Fruit fly (Drosophila melanogaster) whole organism: Measurements from ENCODE around the gene CG10560.

Experiments used
- CG8478 ChIP-seq: fragments of >200 bp; optimal IDR thresholded peaks from 2 replicates; lab custom pipeline; 2018; ENCODE audit warnings: inconsistent platforms
- Dll ChIP-seq: fragments of >200 bp; optimal IDR thresholded peaks from 2 replicates; lab custom pipeline; 2017
- EcR ChIP-seq, 2 experiments: fragments of >200 bp; optimal IDR thresholded peaks; 2 replicates each; lab custom pipeline; 2017; ENCODE audit warnings: missing biosample characterization in 2 of 2, missing genetic modification characterization in 2 of 2, missing genetic modification reagents in 2 of 2
- pan ChIP-seq: fragments of >200 bp; optimal IDR thresholded peaks from 2 replicates; lab custom pipeline; 2017
- psq ChIP-seq: fragments of >200 bp; optimal IDR thresholded peaks from 2 replicates; lab custom pipeline; 2017
- usp ChIP-seq: fragments of >200 bp; optimal IDR thresholded peaks from 2 replicates; lab custom pipeline; 2017; ENCODE audit warnings: missing biosample characterization, missing genetic modification characterization, mixed read lengths

Gene CG10560

DNA sequence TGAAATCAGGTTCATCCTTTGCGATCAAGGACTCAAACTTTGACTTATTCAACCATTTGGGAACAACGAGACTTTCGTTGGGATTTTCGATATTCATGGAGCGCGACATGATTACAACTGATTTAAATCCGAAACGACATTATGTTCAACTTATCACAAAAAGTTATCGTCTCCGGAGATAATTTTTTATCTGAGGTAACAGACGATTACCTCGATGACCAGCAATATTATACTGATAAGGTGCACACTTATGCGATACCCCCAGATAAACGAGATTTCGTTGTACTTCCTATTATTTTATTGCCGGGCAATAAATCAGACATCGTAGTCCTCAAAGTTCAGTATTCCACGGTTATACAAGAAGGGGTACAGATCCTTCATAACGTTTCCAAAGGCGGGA lies 22.2 kb downstream of the CG10560 start, which contains the start of gene CG31097:
Gene CG31097, minus strand, starts transcription at position 101 of the 400 bp plus-strand sequence.
- TF ChIP-seq pan (lab: Kevin White, UChicago) = no peak
- no peak for TF ChIP-seq psq (lab: Kevin White, UChicago)
- no peak for TF ChIP-seq EcR (GFP tag; optimal IDR thresholded peaks at IDR 0.05; lab: Kevin White, UChicago)
- no peak for TF ChIP-seq usp (GFP tag; lab: Kevin White, UChicago)
- TF ChIP-seq CG8478 (lab: Kevin White, UChicago) = no peak
- no peak for TF ChIP-seq Dll (lab: Kevin White, UChicago)

DNA sequence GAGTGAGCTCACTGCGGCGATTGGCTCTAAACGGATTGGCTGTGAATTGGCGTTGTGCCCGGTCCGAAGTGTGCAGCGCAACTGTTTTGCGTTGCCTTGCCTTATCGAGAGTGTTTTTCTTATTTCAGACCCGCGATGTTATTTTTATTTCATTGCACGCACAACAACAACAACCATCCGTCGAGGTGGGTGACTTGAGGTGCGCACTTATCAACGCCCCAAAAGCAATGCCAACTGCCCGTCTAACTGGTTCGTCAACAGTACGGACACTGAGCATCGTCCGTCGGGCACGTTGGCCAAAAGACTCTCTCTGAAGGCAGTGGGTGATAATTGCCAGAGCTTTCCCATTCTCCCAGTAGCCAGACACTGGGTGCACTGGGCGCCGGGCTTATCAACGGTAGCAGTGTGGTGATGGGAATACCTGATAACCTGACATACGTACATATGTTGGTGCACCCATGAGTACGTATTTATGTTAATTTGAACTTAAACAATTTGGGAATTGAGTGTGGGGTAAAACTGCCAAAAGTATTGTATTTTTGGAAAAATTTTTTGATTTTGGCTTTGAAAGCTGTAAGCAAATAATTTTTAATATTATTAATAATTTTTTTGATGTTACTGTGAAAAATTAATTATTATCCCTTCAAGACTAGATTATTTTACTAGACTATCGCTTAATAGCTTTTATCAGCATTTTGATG lies 24.4 kb downstream of the CG10560 start, which contains the start of gene CG31102:
Gene CG31102, minus strand, starts transcription at position 275 of the 701 bp plus-strand sequence.
- TF ChIP-seq Dll (lab: Kevin White, UChicago) (no peak), EcR (GFP tag; optimal IDR thresholded peaks at IDR 0.05; lab: Kevin White, UChicago) (no peak), CG8478 (lab: Kevin White, UChicago) (no peak), pan (lab: Kevin White, UChicago) (no peak), usp (GFP tag; lab: Kevin White, UChicago) (no peak), psq (lab: Kevin White, UChicago) (no peak)

DNA sequence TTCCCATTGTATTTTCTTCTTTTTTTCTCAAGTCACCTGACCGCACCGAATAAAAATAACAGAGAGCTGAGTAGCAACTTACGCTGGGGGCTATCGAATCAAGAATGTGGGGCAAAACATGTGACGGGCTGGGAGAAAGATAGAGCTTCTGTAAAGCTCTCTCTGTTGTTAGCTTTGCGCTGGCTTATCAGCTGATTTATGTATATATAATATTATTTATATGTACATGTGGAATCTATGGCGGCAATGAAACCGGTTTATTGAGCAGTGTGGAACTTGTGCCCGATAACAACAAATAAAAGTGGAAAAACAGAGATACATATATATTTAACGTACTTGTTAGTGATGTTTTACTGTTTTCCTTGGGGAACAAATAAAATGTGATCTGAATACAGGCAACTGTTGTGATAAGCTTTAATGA lies 27.0 kb downstream of the CG10560 start, which contains the start of gene CG31098:
Gene CG31098, minus strand, starts transcription at position 114 of the 421 bp plus-strand sequence.
- TF ChIP-seq Dll (lab: Kevin White, UChicago) (no peak), EcR (GFP tag; optimal IDR thresholded peaks at IDR 0.05; lab: Kevin White, UChicago) (no peak), pan (lab: Kevin White, UChicago) (no peak), psq (lab: Kevin White, UChicago) (no peak), CG8478 (lab: Kevin White, UChicago) (no peak), usp (GFP tag; lab: Kevin White, UChicago) (no peak)

DNA sequence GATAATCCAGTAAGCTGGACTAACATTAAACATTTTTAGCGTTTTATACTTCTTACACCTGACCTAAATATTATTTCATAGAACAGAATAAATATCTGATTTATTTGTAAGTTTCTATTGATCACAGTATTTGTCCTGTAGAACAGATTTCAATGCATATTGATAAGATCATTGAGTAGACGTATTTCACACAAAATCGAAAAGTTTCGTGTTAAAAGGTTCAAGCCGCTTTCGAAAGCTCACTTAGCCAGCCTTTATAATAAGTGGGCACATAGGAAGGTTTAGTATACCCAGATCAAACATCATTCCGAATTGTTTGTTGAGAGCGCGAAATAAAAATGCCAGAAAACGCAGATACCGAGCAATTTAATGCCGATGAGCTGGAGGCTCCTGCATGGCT lies 30.3 kb downstream of the CG10560 start, which contains the start of gene CG11893:
Gene CG11893, plus strand, starts transcription at position 301 of the 400 bp plus-strand sequence.
- TF ChIP-seq Dll (lab: Kevin White, UChicago) (no peak), usp (GFP tag; lab: Kevin White, UChicago) (no peak), psq (lab: Kevin White, UChicago) (no peak), pan (lab: Kevin White, UChicago) (no peak), EcR (GFP tag; optimal IDR thresholded peaks at IDR 0.05; lab: Kevin White, UChicago) (no peak), CG8478 (lab: Kevin White, UChicago) (no peak)

DNA sequence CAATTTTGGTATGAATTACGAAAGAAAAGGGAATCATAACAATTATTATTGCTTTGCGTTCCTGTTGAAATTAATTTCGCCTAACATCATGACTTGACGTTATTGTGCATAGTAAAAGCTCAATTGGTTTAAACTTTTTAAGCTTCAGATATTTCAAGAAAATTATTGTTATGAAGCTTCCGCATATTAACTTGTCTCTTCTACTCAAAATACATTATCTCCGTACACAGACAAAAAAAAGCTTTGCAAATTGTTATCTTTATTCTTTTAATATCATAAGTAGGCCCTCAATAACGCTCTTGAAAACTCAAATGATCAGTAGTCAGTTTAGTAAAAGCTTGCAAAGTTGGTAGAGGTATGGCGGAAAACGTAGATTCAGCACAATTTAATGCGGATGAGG lies 32.8 kb downstream of the CG10560 start, which contains the start of gene CG13658:
Gene CG13658, plus strand, starts transcription at position 347 of the 400 bp plus-strand sequence.
- no peak for TF ChIP-seq CG8478 (lab: Kevin White, UChicago)
- TF ChIP-seq EcR (GFP tag; optimal IDR thresholded peaks at IDR 0.05; lab: Kevin White, UChicago) = no peak
- no peak for TF ChIP-seq usp (GFP tag; lab: Kevin White, UChicago)
- TF ChIP-seq Dll (lab: Kevin White, UChicago) = no peak
- TF ChIP-seq pan (lab: Kevin White, UChicago) = no peak
- no peak for TF ChIP-seq psq (lab: Kevin White, UChicago)

- TF ChIP-seq EcR (GFP tag; optimal IDR thresholded peaks at IDR 0.05; lab: Kevin White, UChicago) = no peak
- TF ChIP-seq usp (GFP tag; lab: Kevin White, UChicago) = no peak
- TF ChIP-seq pan (lab: Kevin White, UChicago) = no peak
- TF ChIP-seq CG8478 (lab: Kevin White, UChicago) = no peak
- no peak for TF ChIP-seq Dll (lab: Kevin White, UChicago)
- TF ChIP-seq psq (lab: Kevin White, UChicago) = no peak
Observed at dm6 chr3R:25285173-25285572, 34.7 kb downstream of the CG10560 start, which contains the start of gene CG31104. Gene CG31104, plus strand, starts transcription at chr3R:25285473.

DNA sequence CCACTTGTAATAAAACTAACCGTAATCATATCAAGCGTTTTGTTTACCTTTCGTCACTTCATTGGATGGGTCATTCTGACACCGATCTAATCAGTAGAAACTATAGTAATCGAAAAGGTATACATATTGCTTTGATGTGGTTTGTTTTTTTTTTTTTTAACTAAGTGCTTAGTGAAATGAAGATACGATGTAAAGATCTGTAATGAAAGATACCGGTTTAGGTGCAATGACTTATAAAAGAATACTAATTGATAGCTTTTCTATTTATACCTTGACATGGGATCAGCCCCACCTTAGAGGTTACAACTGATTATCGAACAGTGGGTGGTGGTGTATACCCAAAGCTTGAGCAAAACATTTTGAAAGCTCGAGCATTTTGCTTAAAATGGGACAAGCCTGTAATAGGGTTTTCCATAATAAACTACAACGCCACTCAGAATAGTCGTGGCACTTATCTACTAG lies 36.7 kb downstream of the CG10560 start, which contains the start of gene CG31300:
Gene CG31300, plus strand, starts transcription at position 412 of the 462 bp plus-strand sequence.
- TF ChIP-seq usp (GFP tag; lab: Kevin White, UChicago) = no peak
- TF ChIP-seq CG8478 (lab: Kevin White, UChicago) = no peak
- no peak for TF ChIP-seq pan (lab: Kevin White, UChicago)
- no peak for TF ChIP-seq EcR (GFP tag; optimal IDR thresholded peaks at IDR 0.05; lab: Kevin White, UChicago)
- TF ChIP-seq psq (lab: Kevin White, UChicago) = no peak

DNA sequence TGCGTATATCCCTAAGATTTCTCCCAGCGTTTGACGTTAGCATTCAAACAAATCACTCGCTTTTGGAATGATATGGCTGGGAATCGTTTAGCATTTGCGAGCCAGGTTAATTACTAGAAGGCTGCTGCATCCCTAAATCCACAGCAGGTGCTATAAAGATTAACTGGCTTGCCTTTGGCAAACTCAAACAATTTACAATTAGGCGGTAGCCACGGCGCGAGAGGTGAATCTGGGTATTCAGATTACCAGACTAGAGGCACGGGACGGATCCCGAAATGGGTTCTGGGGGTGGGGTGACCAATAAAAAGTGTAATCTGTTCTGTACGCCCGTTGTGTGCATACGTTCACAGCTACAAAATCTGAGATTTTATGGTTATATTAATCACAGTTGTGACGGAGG lies 38.7 kb downstream of the CG10560 start, which contains the start of gene CG11892:
Gene CG11892, plus strand, starts transcription at position 384 of the 400 bp plus-strand sequence.
- TF ChIP-seq Dll (lab: Kevin White, UChicago) = no peak
- TF ChIP-seq usp (GFP tag; lab: Kevin White, UChicago) = no peak
- TF ChIP-seq EcR (GFP tag; optimal IDR thresholded peaks at IDR 0.05; lab: Kevin White, UChicago) = no peak

DNA sequence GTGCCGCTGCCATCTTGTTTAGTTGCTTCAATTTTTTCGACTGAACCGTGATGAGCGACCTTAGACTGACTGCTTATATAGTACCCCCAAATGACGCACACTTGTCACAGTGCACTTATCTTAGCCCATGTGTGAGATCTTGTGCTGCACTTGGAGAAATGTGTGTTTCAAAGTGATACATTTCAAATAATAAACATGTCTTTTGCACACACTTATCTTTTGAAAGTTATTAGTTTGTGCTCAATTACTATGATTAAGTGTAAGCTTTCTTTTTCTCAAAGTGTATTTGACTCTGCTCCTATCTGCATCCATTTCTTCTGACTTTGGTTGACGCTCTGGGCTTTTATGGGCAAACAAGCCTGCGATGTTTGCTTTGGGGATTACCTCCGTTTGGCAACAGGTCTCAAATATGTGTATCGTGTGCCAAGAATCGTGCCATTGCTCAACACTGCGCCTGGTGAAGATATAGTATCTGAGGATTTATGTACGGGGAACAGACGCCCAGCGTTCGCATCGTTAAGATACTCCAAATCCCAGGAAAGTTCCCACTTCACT lies 40.0 kb downstream of the CG10560 start, which contains the start of gene CG10514:
Gene CG10514, minus strand, starts transcription at position 51 of the 555 bp plus-strand sequence.
- TF ChIP-seq pan (lab: Kevin White, UChicago) (no peak), EcR (GFP tag; optimal IDR thresholded peaks at IDR 0.05; lab: Kevin White, UChicago) (no peak), CG8478 (lab: Kevin White, UChicago) (no peak), psq (lab: Kevin White, UChicago) (no peak), usp (GFP tag; lab: Kevin White, UChicago) (no peak), Dll (lab: Kevin White, UChicago) (no peak)

- no peak for TF ChIP-seq psq (lab: Kevin White, UChicago)
Observed at dm6 chr3R:25277112-25277511, 42.8 kb downstream of the CG10560 start, which contains the start of gene CG10513. Gene CG10513, minus strand, starts transcription at chr3R:25277212.

DNA sequence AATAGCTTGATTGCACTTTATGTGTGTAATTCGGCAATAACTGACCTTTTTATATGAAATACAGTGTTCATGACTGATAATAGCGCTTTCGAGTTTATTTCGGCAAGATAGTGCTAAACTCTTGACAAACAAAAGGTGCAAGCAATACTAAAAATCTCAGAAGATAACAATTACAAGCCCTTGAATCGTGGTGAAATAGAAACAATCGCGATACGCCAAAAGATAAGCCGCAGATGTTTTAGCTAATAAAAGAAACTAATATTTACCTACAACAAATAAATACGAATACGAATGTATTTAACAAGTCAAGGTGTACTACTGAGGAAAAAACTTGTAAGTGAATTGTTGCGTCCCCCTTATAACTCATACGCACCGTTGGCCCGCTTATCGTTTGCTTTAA lies 44.6 kb downstream of the CG10560 start:
- no peak for TF ChIP-seq pan (lab: Kevin White, UChicago)
- TF ChIP-seq usp (GFP tag; lab: Kevin White, UChicago) = no peak
- no peak for TF ChIP-seq Dll (lab: Kevin White, UChicago)
- no peak for TF ChIP-seq psq (lab: Kevin White, UChicago)
- no peak for TF ChIP-seq CG8478 (lab: Kevin White, UChicago)
- no peak for TF ChIP-seq EcR (GFP tag; optimal IDR thresholded peaks at IDR 0.05; lab: Kevin White, UChicago)
